Fruit fly (Drosophila melanogaster) ovary, adult (tissue): Measurements from ENCODE around the gene CG6527.

Experiments used
- CG17801 ChIP-seq: fragments of 200-800 bp; optimal IDR thresholded peaks from 2 replicates; lab custom pipeline; 2019; ENCODE audit warnings: missing biosample characterization, mild to moderate bottlenecking, missing genetic modification characterization, moderate library complexity; ENCODE audit not compliant: partially characterized antibody

CG6527 gene

dm6 chr3L:10558982-10559381 lies at the start of gene CG6527:
TSS of gene CG6527 (minus strand) at chr3L:10559082.
- TF ChIP-seq CG17801 (GFP tag; lab: Kevin White, UChicago) = no peak

- TF ChIP-seq CG17801 (GFP tag; lab: Kevin White, UChicago) = no peak
Measured at dm6 chr3L:10599512-10599911, 40.6 kb upstream of the CG6527 start.

dm6 chr3L:10584965-10585364 lies 26.1 kb upstream of the CG6527 start:
- TF ChIP-seq CG17801 (GFP tag; lab: Kevin White, UChicago) = no peak

dm6 chr3L:10581688-10582288 lies 22.9 kb upstream of the CG6527 start:
- TF ChIP-seq CG17801 (GFP tag; lab: Kevin White, UChicago) = no peak

- TF ChIP-seq CG17801 (GFP tag; lab: Kevin White, UChicago) = no peak
Measured at dm6 chr3L:10562235-10562634, 3.4 kb upstream of the CG6527 start.

- no peak for TF ChIP-seq CG17801 (GFP tag; lab: Kevin White, UChicago)
Measured at dm6 chr3L:10554489-10554888, 4.4 kb downstream of the CG6527 start.

dm6 chr3L:10553152-10553551 lies 5.7 kb downstream of the CG6527 start:
- TF ChIP-seq CG17801 (GFP tag; lab: Kevin White, UChicago) = no peak

- no peak for TF ChIP-seq CG17801 (GFP tag; lab: Kevin White, UChicago)
Measured at dm6 chr3L:10550846-10551466, 7.9 kb downstream of the CG6527 start.

dm6 chr3L:10550069-10550468 lies 8.8 kb downstream of the CG6527 start:
- no peak for TF ChIP-seq CG17801 (GFP tag; lab: Kevin White, UChicago)

- TF ChIP-seq CG17801 (GFP tag; lab: Kevin White, UChicago) = no peak
Measured at dm6 chr3L:10545029-10545428, 13.9 kb downstream of the CG6527 start.

dm6 chr3L:10544349-10544748 lies 14.5 kb downstream of the CG6527 start:
- TF ChIP-seq CG17801 (GFP tag; lab: Kevin White, UChicago) = no peak

- TF ChIP-seq CG17801 (GFP tag; lab: Kevin White, UChicago) = no peak
Measured at dm6 chr3L:10540839-10541238, 18.0 kb downstream of the CG6527 start.

- no peak for TF ChIP-seq CG17801 (GFP tag; lab: Kevin White, UChicago)
Measured at dm6 chr3L:10538290-10538689, 20.6 kb downstream of the CG6527 start.

dm6 chr3L:10536297-10536696 lies 22.6 kb downstream of the CG6527 start:
- no peak for TF ChIP-seq CG17801 (GFP tag; lab: Kevin White, UChicago)

- no peak for TF ChIP-seq CG17801 (GFP tag; lab: Kevin White, UChicago)
Measured at dm6 chr3L:10535105-10535504, 23.8 kb downstream of the CG6527 start.

- no peak for TF ChIP-seq CG17801 (GFP tag; lab: Kevin White, UChicago)
Measured at dm6 chr3L:10533878-10534277, 25.0 kb downstream of the CG6527 start.
